Worm (Caenorhabditis elegans): ENCODE results near the gene hpo-26.

The hpo-26 gene

ce11 chrV:6492497-6492896, 40.4 kb downstream of the hpo-26 start:
- TF ChIP-seq Y67H2A.10 (GFP tag; conservative IDR thresholded peaks at IDR 0.05) (no peak), nhr-80 (tag; optimal IDR thresholded peaks at IDR 0.05) (peak; percentile 65)

ce11 chrV:6488849-6489248, 44.0 kb downstream of the hpo-26 start, which contains the start of gene lec-10:
Gene lec-10 (minus strand): TSS chrV:6489120.
- no peak for TF ChIP-seq hmg-1.2 (GFP tag; IDR thresholded peaks at IDR 0.05)
- 0 out of 2 replicates have a peak, but pooled peaks have one; percentile 4 for TF ChIP-seq dox-1 (GFP tag; IDR thresholded peaks at IDR 0.05)
- TF ChIP-seq atf-7 (tag; optimal IDR thresholded peaks at IDR 0.05), result peak; percentile 55
- no peak for TF ChIP-seq ZK185.1 (tag; optimal IDR thresholded peaks at IDR 0.05; ENCODE audit: poor library complexity, severe bottlenecking)
- TF ChIP-seq hsf-1 (GFP tag; IDR thresholded peaks at IDR 0.05), result peak; percentile 60; the same call in 1 of the 2 replicates
- TF ChIP-seq snpc-4 (GFP tag; optimal IDR thresholded peaks at IDR 0.05), result no peak
- TF ChIP-seq snpc-4 (tag; optimal IDR thresholded peaks at IDR 0.05), result no peak
- TF ChIP-seq nhr-80 (tag; optimal IDR thresholded peaks at IDR 0.05), result peak; percentile 84
- TF ChIP-seq ztf-25 (GFP tag; IDR thresholded peaks at IDR 0.05), result no peak

- 0 out of 2 replicates have a peak, but pooled peaks have one; percentile 32 for TF ChIP-seq nfyb-1 (GFP tag; IDR thresholded peaks at IDR 0.05)
- TF ChIP-seq dox-1 (GFP tag; IDR thresholded peaks at IDR 0.05), result peak; percentile 22; the same call in 1 of the 2 replicates
- peak; percentile 26 for TF ChIP-seq nhr-90 (tag; optimal IDR thresholded peaks at IDR 0.05)
- 0 out of 2 replicates have a peak, but pooled peaks have one; percentile 30 for TF ChIP-seq cebp-2 (GFP tag; IDR thresholded peaks at IDR 0.05)
- peak; percentile 10 for TF ChIP-seq atf-7 (tag; optimal IDR thresholded peaks at IDR 0.05)
- TF ChIP-seq Y56A3A.18 (GFP tag; IDR thresholded peaks at IDR 0.05), result 0 out of 2 replicates have a peak, but pooled peaks have one; percentile 7
- peak in 1 of 2 experiments; percentile 48 for TF ChIP-seq let-607 (tag; optimal IDR thresholded peaks at IDR 0.05)
- no peak for TF ChIP-seq lin-35 (GFP tag; optimal IDR thresholded peaks at IDR 0.05)
- TF ChIP-seq egl-44 (GFP tag; IDR thresholded peaks at IDR 0.05), result 0 out of 2 replicates have a peak, but pooled peaks have one; percentile 24
- no peak for TF ChIP-seq hmg-20 (GFP tag; IDR thresholded peaks at IDR 0.05)
- peak; percentile 14 for TF ChIP-seq madf-10 (tag; optimal IDR thresholded peaks at IDR 0.05)
- peak; percentile 6 for TF ChIP-seq nhr-80 (tag; optimal IDR thresholded peaks at IDR 0.05)
- no peak for TF ChIP-seq egl-18 (GFP tag; IDR thresholded peaks at IDR 0.05)
- TF ChIP-seq Y53G8AR.9 (GFP tag; conservative IDR thresholded peaks at IDR 0.05), result 0 out of 2 replicates have a peak, but pooled peaks have one; percentile 26
Measured at ce11 chrV:6487878-6488277, 45.0 kb downstream of the hpo-26 start.

- TF ChIP-seq mcd-1 (GFP tag; IDR thresholded peaks at IDR 0.05), result no peak
- no peak for TF ChIP-seq B0035.1 (tag; optimal IDR thresholded peaks at IDR 0.05)
- TF ChIP-seq Y56A3A.18 (GFP tag; IDR thresholded peaks at IDR 0.05), result no peak
- TF ChIP-seq dpff-1 (tag; optimal IDR thresholded peaks at IDR 0.05), result no peak
- no peak for TF ChIP-seq nhr-120 (GFP tag; IDR thresholded peaks at IDR 0.05)
Measured at ce11 chrV:6485109-6485508, 47.8 kb downstream of the hpo-26 start.
